Worm (Caenorhabditis elegans) whole organism, L4 larva: ENCODE data around the gene F10C1.23.
A peak's percentile ranks its signal among the peaks of the same experiment; 100 is the strongest.

Experiments
- D1046.2 ChIP-seq: fragments of 200-800 bp; sonication (Bioruptor generic); IDR thresholded peaks from 2 replicates; pipeline ENCODE4 v1.3.6; 2022; ENCODE audit warnings: missing genetic modification characterization, missing compliant biosample characterization
- F26F4.8 ChIP-seq: fragments of 200-800 bp; sonication (Bioruptor generic); conservative IDR thresholded peaks from 2 replicates; pipeline ENCODE4 v1.3.6; 2022; ENCODE audit warnings: missing genetic modification characterization, missing compliant biosample characterization
- F44E2.7 ChIP-seq: fragments of 200-800 bp; sonication (Bioruptor generic); IDR thresholded peaks from 2 replicates; pipeline ENCODE4 v2.1.2; 2022; ENCODE audit warnings: missing genetic modification characterization, missing compliant biosample characterization
- F49E8.2 ChIP-seq: sonication (generic microtip); optimal IDR thresholded peaks from 2 replicates; lab custom pipeline; 2016; ENCODE audit warnings: missing compliant biosample characterization, mild to moderate bottlenecking, missing genetic modification characterization, borderline replicate concordance
- Y75B8A.6 ChIP-seq: fragments of 200-800 bp; sonication (Bioruptor generic); IDR thresholded peaks from 2 replicates; pipeline ENCODE4 v1.3.6; 2022; ENCODE audit warnings: missing genetic modification reagents, missing genetic modification characterization, missing compliant biosample characterization
- aha-1 ChIP-seq: fragments of 150-350 bp; peaks from one replicate; lab custom pipeline; 2014; ENCODE audit warnings: missing biosample characterization, missing genetic modification characterization
- aly-2 ChIP-seq: sonication (generic microtip); optimal IDR thresholded peaks from 2 replicates; lab custom pipeline; 2018; ENCODE audit warnings: missing biosample characterization, missing genetic modification characterization
- attf-4 ChIP-seq: sonication (generic microtip); optimal IDR thresholded peaks from 3 replicates; lab custom pipeline; 2017; ENCODE audit warnings: missing biosample characterization, missing genetic modification characterization
- ceh-32 ChIP-seq: sonication (generic microtip); optimal IDR thresholded peaks from 2 replicates; lab custom pipeline; 2016; ENCODE audit warnings: mild to moderate bottlenecking, missing genetic modification characterization, missing compliant biosample characterization; ENCODE audit not compliant: poor library complexity
- ceh-44 ChIP-seq: fragments of 200-800 bp; sonication (Bioruptor generic); IDR thresholded peaks from 2 replicates; pipeline ENCODE4 v1.3.6; 2022; ENCODE audit warnings: missing genetic modification reagents, missing genetic modification characterization, missing compliant biosample characterization
- cey-2 ChIP-seq: sonication (generic microtip); optimal IDR thresholded peaks from 3 replicates; lab custom pipeline; 2017; ENCODE audit warnings: missing genetic modification characterization, mild to moderate bottlenecking, missing compliant biosample characterization, antibody characterized with exemption, borderline replicate concordance; ENCODE audit not compliant: insufficient read depth
- daf-12 ChIP-seq: fragments of 150-350 bp; optimal IDR thresholded peaks from 2 replicates; lab custom pipeline; 2014; ENCODE audit warnings: missing biosample characterization, missing genetic modification reagents, missing genetic modification characterization
- daf-19 ChIP-seq: fragments of 200-800 bp; sonication (Bioruptor generic); conservative IDR thresholded peaks from 2 replicates; pipeline ENCODE4 v1.3.6; 2022; ENCODE audit warnings: missing genetic modification characterization, missing compliant biosample characterization
- dmd-8 ChIP-seq: fragments of 200-800 bp; sonication (Bioruptor generic); IDR thresholded peaks from 2 replicates; pipeline ENCODE4 v1.3.6; 2022; ENCODE audit warnings: missing genetic modification characterization, missing compliant biosample characterization
- fkh-10 ChIP-seq: fragments of 150-350 bp; optimal IDR thresholded peaks from 2 replicates; lab custom pipeline; 2014; ENCODE audit warnings: missing biosample characterization, missing genetic modification reagents, missing genetic modification characterization
- fos-1 ChIP-seq: fragments of 150-350 bp; optimal IDR thresholded peaks from 2 replicates; lab custom pipeline; 2014; ENCODE audit warnings: missing biosample characterization, missing genetic modification characterization
- gei-8 ChIP-seq: fragments of 200-800 bp; sonication (Bioruptor generic); optimal IDR thresholded peaks from 2 replicates; lab custom pipeline; 2018; ENCODE audit warnings: mild to moderate bottlenecking, missing genetic modification characterization, missing compliant biosample characterization
- hif-1 ChIP-seq, 2 experiments: sonication (generic microtip); optimal IDR thresholded peaks; 2 replicates each; lab custom pipeline; 2016 to 2017; ENCODE audit warnings: missing compliant biosample characterization in 2 of 2, missing genetic modification characterization in 2 of 2, missing genetic modification reagents in 2 of 2, missing genotype in 2 of 2, mild to moderate bottlenecking in 1 of 2
- hlh-11 ChIP-seq: fragments of 200-800 bp; sonication (Bioruptor generic); optimal IDR thresholded peaks from 2 replicates; lab custom pipeline; 2018; ENCODE audit warnings: mild to moderate bottlenecking, missing genetic modification characterization, missing compliant biosample characterization
- hmg-1.1 ChIP-seq: fragments of 200-800 bp; sonication (Bioruptor generic); IDR thresholded peaks from 2 replicates; pipeline ENCODE4 v1.3.6; 2022; ENCODE audit warnings: missing genetic modification reagents, missing genetic modification characterization, missing compliant biosample characterization
- jun-1 ChIP-seq: fragments of 150-350 bp; optimal IDR thresholded peaks from 2 replicates; lab custom pipeline; 2014; ENCODE audit warnings: missing biosample characterization, missing genetic modification reagents, missing genetic modification characterization
- lim-7 ChIP-seq: fragments of 200-800 bp; sonication (Bioruptor generic); IDR thresholded peaks from 2 replicates; pipeline ENCODE4 v1.3.6; 2022; ENCODE audit warnings: missing genetic modification characterization, missing compliant biosample characterization
- lin-13 ChIP-seq: fragments of 150-350 bp; optimal IDR thresholded peaks from 2 replicates; lab custom pipeline; 2014; ENCODE audit warnings: missing biosample characterization, missing genetic modification reagents, missing genetic modification characterization
- lin-29 ChIP-seq: fragments of 200-800 bp; sonication (Bioruptor generic); IDR thresholded peaks from 2 replicates; pipeline ENCODE4 v1.3.6; 2022; ENCODE audit warnings: missing genetic modification reagents, missing genetic modification characterization, missing compliant biosample characterization
- lin-38 ChIP-seq: fragments of 200-800 bp; sonication (Bioruptor generic); IDR thresholded peaks from 2 replicates; pipeline ENCODE4 v1.3.6; 2022; ENCODE audit warnings: missing genetic modification reagents, missing genetic modification characterization, missing compliant biosample characterization
- lsy-2 ChIP-seq, 2 experiments: fragments of 150-350 bp in 1 of 2; sonication (generic microtip) in 1 of 2; optimal IDR thresholded peaks; 2 replicates each; lab custom pipeline; 2014 to 2017; ENCODE audit warnings: missing biosample characterization in 2 of 2, missing genetic modification characterization in 2 of 2
- madf-5 ChIP-seq, 2 experiments: fragments of 200-800 bp; sonication (Bioruptor generic); IDR thresholded peaks; 2 replicates each; pipeline ENCODE4 v1.3.6; 2022; ENCODE audit warnings: missing compliant biosample characterization in 2 of 2, missing genetic modification characterization in 2 of 2
- mes-2 ChIP-seq: sonication (generic microtip); optimal IDR thresholded peaks from 2 replicates; lab custom pipeline; 2016; ENCODE audit warnings: missing genotype, mild to moderate bottlenecking, missing genetic modification characterization, missing compliant biosample characterization; ENCODE audit not compliant: poor library complexity, severe bottlenecking
- mxl-3 ChIP-seq: fragments of 200-800 bp; sonication (Bioruptor generic); optimal IDR thresholded peaks from 2 replicates; lab custom pipeline; 2018; ENCODE audit warnings: mild to moderate bottlenecking, missing genetic modification characterization, missing compliant biosample characterization
- nhr-11 ChIP-seq: fragments of 150-350 bp; optimal IDR thresholded peaks from 2 replicates; lab custom pipeline; 2014; ENCODE audit warnings: missing biosample characterization, missing genetic modification characterization
- nhr-111 ChIP-seq: fragments of 200-800 bp; sonication (Bioruptor generic); optimal IDR thresholded peaks from 2 replicates; lab custom pipeline; 2018; ENCODE audit warnings: mild to moderate bottlenecking, missing genetic modification characterization, missing compliant biosample characterization
- nhr-237 ChIP-seq: sonication (generic microtip); optimal IDR thresholded peaks from 2 replicates; lab custom pipeline; 2017; ENCODE audit warnings: missing biosample characterization, missing genetic modification characterization
- nhr-41 ChIP-seq: fragments of 200-800 bp; sonication (Bioruptor generic); IDR thresholded peaks from 2 replicates; pipeline ENCODE4 v1.3.6; 2022; ENCODE audit warnings: missing genetic modification reagents, missing genetic modification characterization, missing compliant biosample characterization
- nhr-42 ChIP-seq: fragments of 200-800 bp; sonication (Bioruptor generic); IDR thresholded peaks from 2 replicates; pipeline ENCODE4 v1.3.6; 2022; ENCODE audit warnings: missing genetic modification characterization, missing compliant biosample characterization
- nhr-48 ChIP-seq: sonication (generic microtip); optimal IDR thresholded peaks from 2 replicates; lab custom pipeline; 2016; ENCODE audit warnings: mild to moderate bottlenecking, missing genetic modification characterization, missing compliant biosample characterization
- nhr-77 ChIP-seq: fragments of 150-350 bp; optimal IDR thresholded peaks from 2 replicates; lab custom pipeline; 2014; ENCODE audit warnings: missing biosample characterization, missing genetic modification characterization
- sdz-12 ChIP-seq: fragments of 200-800 bp; sonication (Bioruptor generic); optimal IDR thresholded peaks from 2 replicates; lab custom pipeline; 2018; ENCODE audit warnings: mild to moderate bottlenecking, missing genetic modification characterization, missing compliant biosample characterization
- set-16 ChIP-seq: fragments of 200-800 bp; sonication (Bioruptor generic); IDR thresholded peaks from 2 replicates; pipeline ENCODE4 v1.3.6; 2022; ENCODE audit warnings: missing genetic modification reagents, missing genetic modification characterization, missing compliant biosample characterization
- skn-1 ChIP-seq: fragments of 150-350 bp; optimal IDR thresholded peaks from 2 replicates; lab custom pipeline; 2014; ENCODE audit warnings: missing biosample characterization, missing genetic modification characterization
- snpc-4 ChIP-seq: fragments of 150-350 bp; optimal IDR thresholded peaks from 2 replicates; lab custom pipeline; 2014; ENCODE audit warnings: missing biosample characterization, missing genetic modification characterization
- spr-1 ChIP-seq: sonication (generic microtip); optimal IDR thresholded peaks from 2 replicates; lab custom pipeline; 2016; ENCODE audit warnings: mild to moderate bottlenecking, missing genetic modification characterization, missing compliant biosample characterization
- spr-3 ChIP-seq: fragments of 200-800 bp; sonication (Bioruptor generic); optimal IDR thresholded peaks from 2 replicates; lab custom pipeline; 2018; ENCODE audit warnings: mild to moderate bottlenecking, missing genetic modification characterization, missing compliant biosample characterization
- tag-97 ChIP-seq: fragments of 200-800 bp; sonication (Bioruptor generic); IDR thresholded peaks from 2 replicates; pipeline ENCODE4 v1.3.6; 2022; ENCODE audit warnings: missing genetic modification characterization, missing compliant biosample characterization
- unc-62 ChIP-seq, 3 experiments: fragments of 150-350 bp in 1 of 3; sonication (generic microtip); optimal IDR thresholded peaks in 2 of 3; peaks in 1 of 3; 1 replicate in 1 of 3; 2 replicates in 2 of 3; lab custom pipeline; 2014 to 2017; ENCODE audit warnings: missing biosample characterization in 3 of 3, missing genetic modification characterization in 3 of 3, missing genetic modification reagents in 3 of 3, missing genotype in 1 of 3
- zfp-2 ChIP-seq: sonication (generic microtip); optimal IDR thresholded peaks from 2 replicates; lab custom pipeline; 2016; ENCODE audit warnings: mild to moderate bottlenecking, missing genetic modification characterization, missing compliant biosample characterization
- zip-2 ChIP-seq: fragments of 150-350 bp; optimal IDR thresholded peaks from 2 replicates; lab custom pipeline; 2014; ENCODE audit warnings: missing biosample characterization, missing genetic modification characterization

F10C1.23 gene

DNA sequence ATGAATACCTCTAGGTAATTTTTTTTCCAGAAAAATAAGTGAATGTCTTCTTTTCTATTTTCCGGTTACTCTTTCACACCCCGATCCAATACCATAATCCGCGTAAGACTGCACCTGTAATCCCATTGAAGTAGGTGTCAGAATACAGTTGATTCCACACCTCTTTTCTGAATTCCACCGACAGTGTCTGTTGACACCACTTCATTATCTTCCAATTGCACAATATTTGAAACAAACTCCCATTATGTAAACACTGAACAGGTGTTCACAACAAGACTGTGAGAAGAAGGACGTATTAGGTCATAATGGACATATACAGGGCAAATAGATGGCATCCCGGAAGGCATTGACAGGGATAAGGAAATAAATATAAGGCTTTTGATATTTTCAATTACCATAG, 19.5 kb downstream of the F10C1.23 start:
- TF ChIP-seq set-16 (GFP tag; lab: Robert Waterston, UW) (no peak), spr-3 (GFP tag; lab: Kevin White, UChicago) (no peak), ceh-44 (GFP tag; lab: Robert Waterston, UW) (no peak), F26F4.8 (no peak)

ce11 chrII:5779866-5780265, 22.0 kb downstream of the F10C1.23 start:
- peak; percentile 29 for TF ChIP-seq aha-1 (tag; lab: Kevin White, UChicago)
- TF ChIP-seq mes-2, result peak; percentile 37
- TF ChIP-seq lsy-2 (tag; optimal IDR thresholded peaks at IDR 0.05; lab: Kevin White, UChicago), result peak in 1 of 2 experiments; percentile 30
- no peak for TF ChIP-seq Y75B8A.6 (GFP tag; lab: Robert Waterston, UW)
- TF ChIP-seq unc-62 (GFP tag; optimal IDR thresholded peaks at IDR 0.05 in 1 of 2; lab: Kevin White, UChicago), result peak in 1 of 2 experiments; percentile 0
- no peak for TF ChIP-seq unc-62 (tag; optimal IDR thresholded peaks at IDR 0.05; lab: Kevin White, UChicago)
- TF ChIP-seq F44E2.7, result no peak
- no peak for TF ChIP-seq nhr-48 (tag; lab: Kevin White, UChicago)
- no peak for TF ChIP-seq hif-1 (tag; optimal IDR thresholded peaks at IDR 0.05; lab: Kevin White, UChicago)
- no peak for TF ChIP-seq attf-4 (tag; lab: Kevin White, UChicago)
- TF ChIP-seq nhr-237 (tag; lab: Kevin White, UChicago), result no peak
- no peak for TF ChIP-seq tag-97
- TF ChIP-seq gei-8 (GFP tag; lab: Kevin White, UChicago), result no peak
- TF ChIP-seq fkh-10 (GFP tag; lab: Kevin White, UChicago), result no peak
- peak; percentile 47 for TF ChIP-seq hmg-1.1
- no peak for TF ChIP-seq spr-3 (GFP tag; lab: Kevin White, UChicago)
- peak; percentile 50 for TF ChIP-seq hlh-11
- TF ChIP-seq nhr-42 (GFP tag; lab: Robert Waterston, UW), result no peak
- no peak for TF ChIP-seq nhr-41 (GFP tag; lab: Robert Waterston, UW)
- no peak for TF ChIP-seq D1046.2
- no peak for TF ChIP-seq snpc-4 (tag; lab: Kevin White, UChicago)
- TF ChIP-seq zfp-2 (tag; lab: Kevin White, UChicago), result no peak
- peak; percentile 11 for TF ChIP-seq nhr-11 (tag; lab: Kevin White, UChicago)
- no peak for TF ChIP-seq spr-1 (tag; lab: Kevin White, UChicago)
- no peak for TF ChIP-seq fos-1
- no peak for TF ChIP-seq skn-1 (tag; lab: Kevin White, UChicago)
- TF ChIP-seq, all 104 proteins: peak for 7

DNA sequence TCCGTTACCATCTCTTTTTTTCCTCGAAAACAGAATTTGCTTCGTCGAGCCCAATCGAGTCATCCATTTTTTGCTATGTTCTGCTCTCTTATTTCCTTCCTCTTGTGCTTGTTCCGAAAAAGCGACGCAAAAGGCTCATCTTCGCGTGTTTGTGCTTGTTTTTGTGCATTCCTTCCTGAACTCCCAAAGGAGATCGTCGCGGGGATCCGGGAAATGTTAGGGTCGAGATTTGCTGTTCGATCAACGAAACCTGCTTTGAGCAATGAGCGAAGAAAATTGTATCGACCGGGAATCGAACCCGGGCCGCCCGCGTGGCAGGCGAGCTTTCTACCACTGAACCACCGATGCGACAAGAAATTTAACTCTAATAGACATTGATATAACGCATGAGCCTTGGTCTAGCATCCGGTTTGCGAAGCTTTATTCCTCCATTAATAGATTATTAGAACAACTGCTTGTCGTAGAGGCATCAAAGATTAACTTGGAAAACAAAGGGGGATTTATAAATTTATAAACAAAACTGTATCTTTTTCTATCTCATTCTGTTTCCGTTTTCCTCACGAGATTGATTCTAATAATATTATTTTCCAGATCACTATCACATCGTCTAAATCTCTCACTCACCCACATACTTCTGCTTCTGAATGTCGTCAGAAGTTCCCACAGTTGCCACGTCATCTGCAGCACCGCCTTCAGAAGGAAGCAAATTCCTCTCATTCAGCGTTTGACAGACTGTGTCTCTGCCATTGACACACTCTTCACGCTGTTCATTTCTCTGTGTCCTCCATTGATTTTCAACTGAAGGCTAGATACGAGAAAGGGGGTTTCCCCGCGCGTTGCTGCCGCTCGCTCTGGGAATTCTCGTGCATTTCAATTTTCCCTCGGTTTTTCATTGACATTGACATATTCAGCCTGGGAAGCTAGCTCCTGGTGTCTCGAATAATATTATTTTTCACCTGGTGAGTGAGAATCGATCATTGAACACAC, 24.4 kb downstream of the F10C1.23 start, which contains the start of gene K05F1.6:
TSS of gene K05F1.6 (plus strand) at position 586 of the 987 bp plus-strand sequence.
- TF ChIP-seq daf-12 (tag; lab: Kevin White, UChicago), result no peak
- TF ChIP-seq fos-1, result no peak
- TF ChIP-seq daf-19 (GFP tag; lab: Robert Waterston, UW), result no peak
- no peak for TF ChIP-seq Y75B8A.6 (GFP tag; lab: Robert Waterston, UW)
- peak; percentile 71 for TF ChIP-seq sdz-12
- TF ChIP-seq lin-38 (GFP tag; lab: Robert Waterston, UW), result peak; percentile 79
- TF ChIP-seq lim-7 (GFP tag; lab: Robert Waterston, UW), result peak; percentile 79
- TF ChIP-seq dmd-8 (GFP tag; lab: Robert Waterston, UW), result peak; percentile 93
- TF ChIP-seq lin-13, result peak; percentile 65
- no peak for TF ChIP-seq snpc-4 (tag; lab: Kevin White, UChicago)
- TF ChIP-seq attf-4 (tag; lab: Kevin White, UChicago), result no peak
- TF ChIP-seq cey-2 (tag; lab: Kevin White, UChicago), result no peak
- peak; percentile 39 for TF ChIP-seq nhr-111 (GFP tag; lab: Kevin White, UChicago)
- TF ChIP-seq aly-2 (tag; lab: Kevin White, UChicago), result no peak
- 0 out of 4 replicates have a peak, but pooled peaks have one; percentile 38 to 52 for TF ChIP-seq madf-5 (GFP tag; IDR thresholded peaks at IDR 0.05; lab: Robert Waterston, UW)
- TF ChIP-seq F49E8.2 (tag; lab: Kevin White, UChicago), result peak; percentile 78
- no peak for TF ChIP-seq nhr-77 (tag; lab: Kevin White, UChicago)
- TF ChIP-seq zip-2 (tag; lab: Kevin White, UChicago), result peak; percentile 42
- no peak for TF ChIP-seq lin-29 (GFP tag; lab: Robert Waterston, UW)
- peak; percentile 73 for TF ChIP-seq jun-1
- TF ChIP-seq ceh-32 (tag; lab: Kevin White, UChicago), result no peak
- TF ChIP-seq mxl-3 (GFP tag; lab: Kevin White, UChicago), result peak; percentile 57
- TF ChIP-seq hlh-11, result peak; percentile 61
